Worm (Caenorhabditis elegans) whole organism, midembryonic: ENCODE data around the gene T28C12.1.

Source experiments
- T22C8.4 ChIP-seq: fragments of 200-800 bp; sonication (Bioruptor generic); IDR thresholded peaks from 2 replicates; pipeline ENCODE4 v1.3.6; 2022; ENCODE audit warnings: missing genetic modification characterization, missing compliant biosample characterization
- cog-1 ChIP-seq: sonication (generic microtip); optimal IDR thresholded peaks from 2 replicates; lab custom pipeline; 2016; ENCODE audit warnings: missing genetic modification characterization, missing compliant biosample characterization
- flt-1 ChIP-seq: fragments of 200-800 bp; sonication (Bioruptor generic); IDR thresholded peaks from 2 replicates; pipeline ENCODE4 v1.3.6; 2022; ENCODE audit warnings: missing genetic modification characterization, missing compliant biosample characterization
- klf-2 ChIP-seq: fragments of 200-800 bp; sonication (Bioruptor generic); conservative IDR thresholded peaks from 2 replicates; pipeline ENCODE4 v1.3.6; 2022; ENCODE audit warnings: missing genetic modification reagents, missing genetic modification characterization, missing compliant biosample characterization
- med-1 ChIP-seq: sonication (generic microtip); optimal IDR thresholded peaks from 2 replicates; lab custom pipeline; 2017; ENCODE audit warnings: missing genetic modification characterization, mild to moderate bottlenecking, missing compliant biosample characterization, antibody characterized with exemption, missing genetic modification reagents; ENCODE audit not compliant: insufficient read depth
- ref-1 ChIP-seq: fragments of 200-800 bp; sonication (Bioruptor generic); conservative IDR thresholded peaks from 2 replicates; pipeline ENCODE4 v1.3.6; 2022; ENCODE audit warnings: missing genetic modification reagents, missing genetic modification characterization, missing compliant biosample characterization
- tab-1 ChIP-seq: fragments of 200-800 bp; sonication (Bioruptor generic); IDR thresholded peaks from 2 replicates; pipeline ENCODE4 v1.3.6; 2022; ENCODE audit warnings: missing genetic modification characterization, missing compliant biosample characterization
- ztf-23 ChIP-seq: fragments of 200-800 bp; sonication (Bioruptor generic); IDR thresholded peaks from 2 replicates; pipeline ENCODE4 v1.3.6; 2022; ENCODE audit warnings: missing genetic modification reagents, missing genetic modification characterization, missing compliant biosample characterization
- ztf-29 ChIP-seq: fragments of 200-800 bp; sonication (Bioruptor generic); IDR thresholded peaks from 2 replicates; pipeline ENCODE4 v1.3.6; 2022; ENCODE audit warnings: missing genetic modification reagents, missing genetic modification characterization, missing compliant biosample characterization

The T28C12.1 gene

DNA sequence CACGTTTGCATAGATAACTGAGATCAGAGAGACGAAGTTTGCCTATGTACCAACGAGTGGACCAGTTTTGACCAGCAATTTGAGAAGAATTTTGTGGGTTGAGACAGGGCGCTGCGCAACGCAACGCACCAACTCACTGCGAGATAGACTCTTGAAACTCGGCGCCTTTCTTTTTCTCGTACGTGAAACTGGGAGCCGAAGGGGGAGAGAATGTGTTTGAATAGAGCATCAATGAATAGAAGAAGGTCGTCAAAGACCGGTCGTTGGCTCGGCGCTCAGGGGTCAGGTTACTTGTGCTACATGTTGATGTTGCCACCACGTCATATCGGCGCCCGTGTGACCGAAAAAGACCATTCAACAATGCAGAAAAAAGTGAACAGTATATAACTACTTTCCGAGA is 27.8 kb downstream of the T28C12.1 start:
- TF ChIP-seq ref-1 (no peak), ztf-29 (GFP tag; lab: Robert Waterston, UW) (no peak), med-1 (GFP tag; lab: Kevin White, UChicago) (no peak), tab-1 (GFP tag; lab: Robert Waterston, UW) (no peak), flt-1 (GFP tag; lab: Robert Waterston, UW) (no peak), ztf-23 (GFP tag; lab: Robert Waterston, UW) (no peak), klf-2 (GFP tag; lab: Robert Waterston, UW) (no peak)

DNA sequence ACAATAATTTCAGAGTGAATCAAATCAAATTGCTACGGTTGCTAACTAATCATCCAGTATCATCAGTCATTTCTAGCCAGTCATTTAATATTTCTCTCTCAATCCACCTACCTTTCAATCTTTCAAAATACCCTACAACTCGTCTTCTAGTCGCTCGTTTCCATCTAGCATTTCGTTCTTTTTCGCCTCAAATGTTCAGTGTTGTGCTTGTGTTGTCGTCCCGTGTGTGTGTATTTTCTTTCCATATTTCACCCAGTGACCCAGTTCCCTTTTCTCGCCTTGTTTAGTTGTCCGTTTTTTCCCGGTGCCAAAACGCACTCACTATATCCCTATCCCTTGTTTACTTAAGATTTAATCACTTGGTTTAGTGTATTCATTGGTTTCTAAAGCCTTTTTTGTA is 30.0 kb downstream of the T28C12.1 start:
- no peak for TF ChIP-seq med-1 (GFP tag; lab: Kevin White, UChicago)
- no peak for TF ChIP-seq flt-1 (GFP tag; lab: Robert Waterston, UW)
- no peak for TF ChIP-seq ztf-23 (GFP tag; lab: Robert Waterston, UW)
- no peak for TF ChIP-seq T22C8.4
- no peak for TF ChIP-seq cog-1
- TF ChIP-seq klf-2 (GFP tag; lab: Robert Waterston, UW), result no peak
- no peak for TF ChIP-seq ztf-29 (GFP tag; lab: Robert Waterston, UW)
- TF ChIP-seq tab-1 (GFP tag; lab: Robert Waterston, UW), result no peak
- TF ChIP-seq ref-1, result no peak

DNA sequence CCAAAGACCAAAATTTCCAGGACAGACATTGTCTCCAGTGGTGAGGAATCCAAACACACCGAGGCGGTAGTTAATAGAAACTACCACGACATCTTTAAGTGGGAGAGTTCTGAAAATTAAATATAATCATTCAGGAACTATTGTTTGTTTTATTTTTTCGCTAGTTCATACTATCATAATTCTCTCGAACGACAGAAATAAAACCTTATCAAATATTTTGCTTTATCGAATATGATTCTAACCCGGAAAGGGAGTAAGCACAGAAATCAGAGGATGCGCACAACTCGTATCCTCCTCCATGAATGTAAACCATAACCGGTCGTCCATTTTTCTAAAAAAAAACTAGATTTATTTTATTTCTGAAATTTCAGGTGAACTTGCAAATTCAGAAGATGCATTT is 33.1 kb downstream of the T28C12.1 start:
- TF ChIP-seq cog-1 (no peak), ztf-29 (GFP tag; lab: Robert Waterston, UW) (no peak), flt-1 (GFP tag; lab: Robert Waterston, UW) (no peak), ztf-23 (GFP tag; lab: Robert Waterston, UW) (no peak), tab-1 (GFP tag; lab: Robert Waterston, UW) (no peak), klf-2 (GFP tag; lab: Robert Waterston, UW) (no peak), ref-1 (no peak)

DNA sequence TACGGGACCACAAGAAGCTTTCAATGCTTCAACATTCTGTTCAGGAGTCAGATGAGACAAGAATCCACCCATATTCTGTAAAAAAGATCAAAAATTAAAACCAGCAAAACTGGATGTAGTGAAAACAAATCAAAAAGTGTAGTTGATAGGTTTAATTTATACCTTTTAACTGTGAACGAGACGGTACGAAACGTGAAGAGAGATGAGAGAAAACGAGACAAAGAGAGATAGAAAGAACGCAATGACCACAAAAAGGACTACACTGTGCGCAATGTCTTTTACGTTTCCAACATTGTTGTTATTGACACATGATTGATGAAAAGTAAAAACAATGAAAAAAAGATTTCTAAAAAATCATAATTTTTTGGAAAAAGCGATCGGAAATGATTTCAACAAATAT is 33.9 kb downstream of the T28C12.1 start, which contains the start of gene cest-33:
cest-33 (minus strand) TSS at position 75 of the 400 bp plus-strand sequence.
- TF ChIP-seq med-1 (GFP tag; lab: Kevin White, UChicago) (no peak), ztf-29 (GFP tag; lab: Robert Waterston, UW) (no peak), tab-1 (GFP tag; lab: Robert Waterston, UW) (no peak), ref-1 (no peak), cog-1 (no peak), ztf-23 (GFP tag; lab: Robert Waterston, UW) (no peak), flt-1 (GFP tag; lab: Robert Waterston, UW) (no peak), T22C8.4 (no peak), klf-2 (GFP tag; lab: Robert Waterston, UW) (no peak)

DNA sequence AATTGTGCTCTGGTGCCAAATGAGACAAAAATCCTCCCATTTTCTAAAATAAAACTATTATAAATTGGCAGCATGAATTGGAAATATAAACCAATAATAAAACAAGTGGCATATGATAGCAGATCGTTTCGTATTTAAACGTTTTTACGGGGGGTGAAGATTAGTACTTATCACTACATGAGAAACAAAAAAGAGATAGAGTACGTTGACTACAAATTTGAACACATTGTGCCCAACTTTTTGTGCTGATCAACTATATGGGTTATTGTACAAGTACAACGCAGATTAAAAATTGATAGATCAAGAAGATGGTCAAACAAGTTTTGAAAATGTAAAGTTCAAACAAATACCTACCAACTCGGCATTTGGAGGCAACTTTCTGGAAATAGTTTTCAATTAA is 36.8 kb downstream of the T28C12.1 start:
- TF ChIP-seq ref-1 (no peak), ztf-23 (GFP tag; lab: Robert Waterston, UW) (no peak), cog-1 (no peak), klf-2 (GFP tag; lab: Robert Waterston, UW) (no peak), med-1 (GFP tag; lab: Kevin White, UChicago) (no peak), ztf-29 (GFP tag; lab: Robert Waterston, UW) (no peak), T22C8.4 (no peak), flt-1 (GFP tag; lab: Robert Waterston, UW) (no peak), tab-1 (GFP tag; lab: Robert Waterston, UW) (no peak)

DNA sequence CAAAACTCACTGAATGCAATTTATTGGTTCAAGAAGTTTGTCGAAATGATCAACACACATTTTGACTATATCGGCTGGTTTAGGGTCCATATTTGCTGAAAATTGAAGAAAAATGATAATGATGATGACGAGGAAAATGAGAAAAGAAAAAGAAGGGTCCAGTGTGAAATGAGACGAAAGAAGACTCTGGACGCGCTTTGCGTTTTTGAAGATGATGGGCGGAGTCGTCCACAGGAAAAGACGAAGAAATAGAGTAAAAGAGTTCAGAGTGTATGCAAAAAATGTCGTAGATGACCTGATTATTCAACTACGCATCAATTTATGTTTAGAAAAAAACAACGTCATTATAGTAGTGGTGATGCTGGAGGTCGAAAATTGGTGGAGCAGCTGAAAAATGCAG is 43.1 kb downstream of the T28C12.1 start, which contains the start of gene F13H6.5:
F13H6.5 (minus strand) TSS at position 101 of the 400 bp plus-strand sequence.
- no peak for TF ChIP-seq T22C8.4
- TF ChIP-seq cog-1, result no peak
- no peak for TF ChIP-seq tab-1 (GFP tag; lab: Robert Waterston, UW)
- no peak for TF ChIP-seq ztf-23 (GFP tag; lab: Robert Waterston, UW)
- TF ChIP-seq flt-1 (GFP tag; lab: Robert Waterston, UW), result no peak
- no peak for TF ChIP-seq ztf-29 (GFP tag; lab: Robert Waterston, UW)
- TF ChIP-seq ref-1, result no peak
- TF ChIP-seq med-1 (GFP tag; lab: Kevin White, UChicago), result no peak
- TF ChIP-seq klf-2 (GFP tag; lab: Robert Waterston, UW), result no peak
